Worm (Caenorhabditis elegans): ENCODE data around the gene col-84.

col-84 gene

ce11 chrII:11917530-11917952 is 49.2 kb downstream of the col-84 start (continued):
- no peak for TF ChIP-seq ceh-62 (tag; optimal IDR thresholded peaks at IDR 0.05)
- no peak for TF ChIP-seq nhr-25 (tag; optimal IDR thresholded peaks at IDR 0.05; ENCODE audit: borderline replicate concordance, insufficient read depth)
- TF ChIP-seq unc-62 (GFP tag; optimal IDR thresholded peaks at IDR 0.05 in 1 of 2): peak in 1 of 2 experiments; percentile 71
- TF ChIP-seq unc-62 (tag; optimal IDR thresholded peaks at IDR 0.05): no peak
- TF ChIP-seq lin-1 (GFP tag; IDR thresholded peaks at IDR 0.05): peak; percentile 80
- TF ChIP-seq nhr-76 (tag; optimal IDR thresholded peaks at IDR 0.05): no peak
- peak; percentile 51 for TF ChIP-seq aly-2 (tag; optimal IDR thresholded peaks at IDR 0.05)
- no peak for TF ChIP-seq pqm-1 (tag; optimal IDR thresholded peaks at IDR 0.05)
- TF ChIP-seq F37D6.2 (tag; optimal IDR thresholded peaks at IDR 0.05): no peak
- TF ChIP-seq unc-39 (tag; optimal IDR thresholded peaks at IDR 0.05): no peak
- no peak for TF ChIP-seq T20F7.1 (GFP tag; optimal IDR thresholded peaks at IDR 0.05)
- no peak for TF ChIP-seq ceh-44 (GFP tag; IDR thresholded peaks at IDR 0.05)
- TF ChIP-seq mdl-1 (tag; optimal IDR thresholded peaks at IDR 0.05): no peak
- TF ChIP-seq dve-1 (tag; optimal IDR thresholded peaks at IDR 0.05; ENCODE audit: insufficient read depth): no peak
- no peak for TF ChIP-seq set-16 (GFP tag; IDR thresholded peaks at IDR 0.05)
- TF ChIP-seq mes-2 (tag; optimal IDR thresholded peaks at IDR 0.05; ENCODE audit: poor library complexity, severe bottlenecking): peak; percentile 34
- TF ChIP-seq duxl-1 (tag; optimal IDR thresholded peaks at IDR 0.05; ENCODE audit: poor library complexity): no peak
- no peak for TF ChIP-seq mxl-3 (GFP tag; optimal IDR thresholded peaks at IDR 0.05)
- TF ChIP-seq lin-29 (GFP tag; IDR thresholded peaks at IDR 0.05): 0 out of 2 replicates have a peak, but pooled peaks have one; percentile 30
- TF ChIP-seq nhr-102 (tag; optimal IDR thresholded peaks at IDR 0.05): no peak
- no peak for TF ChIP-seq Y75B8A.6 (GFP tag; IDR thresholded peaks at IDR 0.05)
- TF ChIP-seq lin-38 (GFP tag; IDR thresholded peaks at IDR 0.05): peak; percentile 75
- TF ChIP-seq fkh-10 (GFP tag; optimal IDR thresholded peaks at IDR 0.05): no peak
- TF ChIP-seq F49E8.2 (tag; optimal IDR thresholded peaks at IDR 0.05; ENCODE audit: borderline replicate concordance): peak; percentile 87
- no peak for TF ChIP-seq egl-27 (tag; optimal IDR thresholded peaks at IDR 0.05)
- TF ChIP-seq tag-97 (GFP tag; IDR thresholded peaks at IDR 0.05): no peak
- 0 out of 2 replicates have a peak, but pooled peaks have one; percentile 19 for TF ChIP-seq zfp-3 (GFP tag; conservative IDR thresholded peaks at IDR 0.05)
- no peak for TF ChIP-seq sdz-12 (GFP tag; optimal IDR thresholded peaks at IDR 0.05)
- no peak for TF ChIP-seq hlh-11 (tag; optimal IDR thresholded peaks at IDR 0.05)
- TF ChIP-seq ztf-11 (tag; optimal IDR thresholded peaks at IDR 0.05): no peak
- TF ChIP-seq nhr-28 (tag; optimal IDR thresholded peaks at IDR 0.05): no peak
- TF ChIP-seq nhr-6 (tag; optimal IDR thresholded peaks at IDR 0.05): no peak
- 0 out of 2 replicates have a peak, but pooled peaks have one; percentile 11 for TF ChIP-seq mdt-29 (GFP tag; IDR thresholded peaks at IDR 0.05)
- no peak for TF ChIP-seq nhr-237 (tag; optimal IDR thresholded peaks at IDR 0.05)
- TF ChIP-seq spr-3 (GFP tag; optimal IDR thresholded peaks at IDR 0.05): no peak
- no peak for TF ChIP-seq snpc-4 (tag; optimal IDR thresholded peaks at IDR 0.05)
- TF ChIP-seq arid-1 (GFP tag; conservative IDR thresholded peaks at IDR 0.05): peak; percentile 73
- no peak for TF ChIP-seq F10B5.3 (tag; optimal IDR thresholded peaks at IDR 0.05)
- TF ChIP-seq nhr-77 (tag; optimal IDR thresholded peaks at IDR 0.05): no peak
- TF ChIP-seq nhr-10 (tag; optimal IDR thresholded peaks at IDR 0.05): no peak
- TF ChIP-seq nhr-111 (GFP tag; optimal IDR thresholded peaks at IDR 0.05): peak; percentile 8
- no peak for TF ChIP-seq dpl-1 (GFP tag; optimal IDR thresholded peaks at IDR 0.05)
- TF ChIP-seq mxl-2 (GFP tag; conservative IDR thresholded peaks at IDR 0.05): no peak
- TF ChIP-seq mep-1 (tag; optimal IDR thresholded peaks at IDR 0.05): no peak
- peak; percentile 69; the same call in 1 of the 2 replicates for TF ChIP-seq pha-4 (GFP tag; IDR thresholded peaks at IDR 0.05)
- no peak for TF ChIP-seq pha-4 (tag; optimal IDR thresholded peaks at IDR 0.05)
- no peak for TF ChIP-seq zip-11 (GFP tag; IDR thresholded peaks at IDR 0.05)
- TF ChIP-seq ZK337.2 (GFP tag; IDR thresholded peaks at IDR 0.05): no peak
- no peak for TF ChIP-seq vab-7 (GFP tag; IDR thresholded peaks at IDR 0.05)
- TF ChIP-seq ztf-7 (tag; optimal IDR thresholded peaks at IDR 0.05): no peak
- no peak for TF ChIP-seq zip-2 (tag; optimal IDR thresholded peaks at IDR 0.05)
- no peak for TF ChIP-seq nhr-42 (GFP tag; IDR thresholded peaks at IDR 0.05)

All from whole organism, L4 larva.